Fruit fly (Drosophila melanogaster) whole organism, adult: ENCODE measurements around the gene CG10958.
A peak's percentile ranks its signal among the peaks of the same experiment; 100 is the strongest.

Experiments
- CG11617 ChIP-seq: fragments of 200-800 bp; sonication (Bioruptor generic); optimal IDR thresholded peaks from 2 replicates; lab custom pipeline; 2017; ENCODE audit warnings: mild to moderate bottlenecking, missing biosample characterization, missing genetic modification reagents, missing genetic modification characterization
- CG12768 ChIP-seq: fragments of 200-800 bp; sonication (Bioruptor generic); optimal IDR thresholded peaks from 2 replicates; lab custom pipeline; 2017; ENCODE audit warnings: missing biosample characterization, missing genetic modification characterization, mild to moderate bottlenecking, moderate library complexity, missing genetic modification reagents
- CG14711 ChIP-seq: fragments of 200-800 bp; sonication (Bioruptor generic); optimal IDR thresholded peaks from 2 replicates; lab custom pipeline; 2018; ENCODE audit warnings: missing biosample characterization, mild to moderate bottlenecking, missing genetic modification characterization, moderate library complexity
- CG1620 ChIP-seq: fragments of 200-800 bp; sonication (Bioruptor generic); optimal IDR thresholded peaks from 2 replicates; lab custom pipeline; 2016; ENCODE audit warnings: missing biosample characterization, missing genetic modification characterization
- CG33017 ChIP-seq: fragments of 200-800 bp; sonication (Bioruptor generic); optimal IDR thresholded peaks from 2 replicates; lab custom pipeline; 2018; ENCODE audit warnings: missing biosample characterization, mild to moderate bottlenecking, missing genetic modification characterization, moderate library complexity
- CG5204 ChIP-seq: fragments of 200-800 bp; sonication (Bioruptor generic); optimal IDR thresholded peaks from 2 replicates; lab custom pipeline; 2016; ENCODE audit warnings: missing biosample characterization, missing genetic modification characterization
- CG7045 ChIP-seq: fragments of 200-800 bp; sonication (Bioruptor generic); optimal IDR thresholded peaks from 2 replicates; lab custom pipeline; 2017; ENCODE audit warnings: missing biosample characterization, mild to moderate bottlenecking, missing genetic modification characterization
- CG7101 ChIP-seq: fragments of 200-800 bp; sonication (Bioruptor generic); optimal IDR thresholded peaks from 2 replicates; lab custom pipeline; 2018; ENCODE audit warnings: missing biosample characterization, mild to moderate bottlenecking, missing genetic modification characterization, moderate library complexity
- Clk ChIP-seq: fragments of 200-800 bp; sonication (Bioruptor generic); optimal IDR thresholded peaks from 2 replicates; lab custom pipeline; 2017; ENCODE audit warnings: missing biosample characterization, missing genetic modification characterization
- Crg-1 ChIP-seq: fragments of 200-800 bp; sonication (Bioruptor generic); optimal IDR thresholded peaks from 2 replicates; lab custom pipeline; 2016; ENCODE audit warnings: missing biosample characterization, missing genetic modification characterization
- Hr96 ChIP-seq: fragments of 200-800 bp; sonication (Bioruptor generic); optimal IDR thresholded peaks from 2 replicates; lab custom pipeline; 2016; ENCODE audit warnings: missing biosample characterization, missing genetic modification characterization
- Mnt ChIP-seq: fragments of 200-800 bp; sonication (Bioruptor generic); optimal IDR thresholded peaks from 2 replicates; lab custom pipeline; 2016; ENCODE audit warnings: missing biosample characterization, mild to moderate bottlenecking, missing genetic modification characterization
- bab1 ChIP-seq: fragments of 200-800 bp; sonication (Bioruptor generic); optimal IDR thresholded peaks from 3 replicates; lab custom pipeline; 2019; ENCODE audit warnings: missing biosample characterization, mild to moderate bottlenecking, missing genetic modification characterization, moderate library complexity
- cic ChIP-seq: fragments of 200-800 bp; sonication (Bioruptor generic); optimal IDR thresholded peaks from 2 replicates; lab custom pipeline; 2017; ENCODE audit warnings: missing biosample characterization, mild to moderate bottlenecking, missing genetic modification characterization, moderate library complexity
- cnc ChIP-seq, 2 experiments: fragments of >200 bp; optimal IDR thresholded peaks; 2 replicates each; lab custom pipeline; 2017
- kay ChIP-seq: fragments of 200-800 bp; sonication (Bioruptor generic); peaks from one replicate; lab custom pipeline; 2016; ENCODE audit warnings: missing biosample characterization, missing genetic modification characterization, borderline replicate concordance
- ovo ChIP-seq: fragments of 200-800 bp; sonication (Bioruptor generic); optimal IDR thresholded peaks from 2 replicates; lab custom pipeline; 2016; ENCODE audit warnings: missing biosample characterization, missing genetic modification characterization
- pad ChIP-seq: fragments of 200-800 bp; sonication (Bioruptor generic); optimal IDR thresholded peaks from 3 replicates; lab custom pipeline; 2017; ENCODE audit warnings: missing biosample characterization, missing genetic modification characterization, mild to moderate bottlenecking, moderate library complexity, missing genetic modification reagents
- tj ChIP-seq: fragments of 200-800 bp; sonication (Bioruptor generic); optimal IDR thresholded peaks from 3 replicates; lab custom pipeline; 2017; ENCODE audit warnings: missing biosample characterization, mild to moderate bottlenecking, missing genetic modification characterization, moderate library complexity
- toe ChIP-seq: fragments of 200-800 bp; sonication (Bioruptor generic); optimal IDR thresholded peaks from 2 replicates; lab custom pipeline; 2016; ENCODE audit warnings: missing biosample characterization, missing genetic modification characterization

CG10958 gene

dm6 chrX:8114476-8115342 lies 17.4 kb upstream of the CG10958 start:
- peak; percentile 60 for TF ChIP-seq CG7045 (GFP tag; lab: Kevin White, UChicago)
- peak; percentile 62 for TF ChIP-seq CG33017 (tag; lab: Kevin White, UChicago)
- TF ChIP-seq cic (GFP tag; lab: Kevin White, UChicago) = no peak
- TF ChIP-seq CG11617 (GFP tag; lab: Kevin White, UChicago) = peak; percentile 64
- peak; percentile 57 for TF ChIP-seq bab1 (GFP tag; lab: Kevin White, UChicago)
- no peak for TF ChIP-seq kay (GFP tag; lab: Kevin White, UChicago)
- TF ChIP-seq toe (GFP tag; lab: Kevin White, UChicago) = peak; percentile 45
- peak; percentile 80 for TF ChIP-seq CG7101
- peak; percentile 73 for TF ChIP-seq tj (GFP tag; lab: Kevin White, UChicago)
- peak; percentile 1 for TF ChIP-seq ovo (GFP tag; lab: Kevin White, UChicago)
- peak; percentile 21 for TF ChIP-seq CG1620 (GFP tag; lab: Kevin White, UChicago)
- peak; percentile 62 for TF ChIP-seq CG12768 (GFP tag; lab: Kevin White, UChicago)
- peak; percentile 46 for TF ChIP-seq Mnt
- TF ChIP-seq pad (GFP tag; lab: Kevin White, UChicago) = peak; percentile 20
- TF ChIP-seq Crg-1 = no peak
- peak; percentile 25 for TF ChIP-seq Clk (GFP tag; lab: Kevin White, UChicago)
- TF ChIP-seq Hr96 = no peak
- TF ChIP-seq cnc (optimal IDR thresholded peaks at IDR 0.05; lab: Kevin White, UChicago) = no peak
- peak; percentile 62 for TF ChIP-seq CG14711 (tag; lab: Kevin White, UChicago)
- peak; percentile 70 for TF ChIP-seq CG5204 (GFP tag; lab: Kevin White, UChicago)

dm6 chrX:8115343-8115676 lies 16.8 kb upstream of the CG10958 start:
- TF ChIP-seq tj (GFP tag; lab: Kevin White, UChicago) = no peak
- no peak for TF ChIP-seq CG14711 (tag; lab: Kevin White, UChicago)
- peak; percentile 2 for TF ChIP-seq ovo (GFP tag; lab: Kevin White, UChicago)
- TF ChIP-seq Mnt = no peak
- peak; percentile 37 for TF ChIP-seq pad (GFP tag; lab: Kevin White, UChicago)

dm6 chrX:8115717-8116311 lies 16.3 kb upstream of the CG10958 start, which contains the start of gene Gclc:
Gclc (minus strand) TSS chrX:8116147.
- TF ChIP-seq Mnt (peak; percentile 96), tj (GFP tag; lab: Kevin White, UChicago) (peak; percentile 11), Hr96 (no peak), CG33017 (tag; lab: Kevin White, UChicago) (no peak), cic (GFP tag; lab: Kevin White, UChicago) (peak; percentile 21), cnc (optimal IDR thresholded peaks at IDR 0.05; lab: Kevin White, UChicago) (no peak), CG11617 (GFP tag; lab: Kevin White, UChicago) (peak; percentile 21), CG1620 (GFP tag; lab: Kevin White, UChicago) (no peak), CG14711 (tag; lab: Kevin White, UChicago) (no peak)

DNA sequence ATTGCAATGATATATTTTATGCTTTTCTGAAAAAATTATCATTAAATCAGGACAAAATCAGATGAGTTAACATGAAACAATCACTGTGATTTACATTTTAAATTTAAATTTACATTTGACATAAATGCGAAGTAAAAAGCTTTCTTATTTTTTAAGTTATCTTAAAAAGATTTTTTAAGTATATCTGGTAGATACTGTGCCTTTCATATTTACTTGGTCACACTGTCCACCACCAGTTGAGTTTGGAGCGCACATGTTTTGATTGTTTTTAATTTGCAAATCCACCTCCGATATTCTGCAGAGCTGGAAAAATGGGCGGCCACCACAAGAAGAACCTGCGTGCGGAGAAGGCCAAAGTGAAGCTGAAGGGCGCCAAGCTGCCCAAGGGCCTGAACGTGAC lies 15.3 kb upstream of the CG10958 start, which contains the start of gene CG1575:
CG1575 (plus strand) TSS at position 200 of the 400 bp plus-strand sequence.
- TF ChIP-seq CG1620 (GFP tag; lab: Kevin White, UChicago) (no peak), ovo (GFP tag; lab: Kevin White, UChicago) (no peak), Mnt (peak; percentile 84), bab1 (GFP tag; lab: Kevin White, UChicago) (no peak), CG14711 (tag; lab: Kevin White, UChicago) (no peak)

- no peak for TF ChIP-seq CG14711 (tag; lab: Kevin White, UChicago)
- TF ChIP-seq bab1 (GFP tag; lab: Kevin White, UChicago) = peak; percentile 57
- peak; percentile 100 for TF ChIP-seq Mnt
Measured at dm6 chrX:8120939-8121338, 11.1 kb upstream of the CG10958 start, which contains the start of gene CG2260. CG2260 (minus strand) TSS chrX:8121147.

DNA sequence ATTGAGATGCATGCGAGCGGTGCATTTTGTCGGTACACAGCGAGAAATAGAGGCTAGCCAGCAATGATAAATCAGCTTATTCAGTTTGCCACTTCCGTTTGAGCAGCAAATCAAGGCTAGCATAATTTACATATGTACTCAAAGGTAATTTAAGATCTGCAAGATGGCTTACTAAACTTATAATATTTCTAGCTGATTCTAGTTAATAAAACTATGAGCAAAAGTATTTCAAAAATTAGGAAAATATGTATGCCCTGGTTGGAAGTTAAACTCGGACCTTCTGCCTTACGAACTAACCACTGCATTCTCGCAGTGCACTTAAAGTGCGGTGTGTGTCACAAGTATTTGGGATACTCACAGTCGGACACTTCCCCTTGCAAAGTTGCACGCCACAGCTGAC lies 9.3 kb upstream of the CG10958 start:
- TF ChIP-seq kay (GFP tag; lab: Kevin White, UChicago) = no peak
- no peak for TF ChIP-seq CG5204 (GFP tag; lab: Kevin White, UChicago)
- no peak for TF ChIP-seq ovo (GFP tag; lab: Kevin White, UChicago)
- no peak for TF ChIP-seq pad (GFP tag; lab: Kevin White, UChicago)
- no peak for TF ChIP-seq cic (GFP tag; lab: Kevin White, UChicago)
- no peak for TF ChIP-seq CG7045 (GFP tag; lab: Kevin White, UChicago)
- TF ChIP-seq bab1 (GFP tag; lab: Kevin White, UChicago) = no peak
- no peak for TF ChIP-seq cnc (optimal IDR thresholded peaks at IDR 0.05; lab: Kevin White, UChicago)
- TF ChIP-seq CG11617 (GFP tag; lab: Kevin White, UChicago) = no peak
- no peak for TF ChIP-seq CG1620 (GFP tag; lab: Kevin White, UChicago)
- TF ChIP-seq Clk (GFP tag; lab: Kevin White, UChicago) = no peak
- TF ChIP-seq Mnt = no peak
- no peak for TF ChIP-seq CG12768 (GFP tag; lab: Kevin White, UChicago)
- no peak for TF ChIP-seq CG7101
- TF ChIP-seq CG14711 (tag; lab: Kevin White, UChicago) = no peak
- TF ChIP-seq Crg-1 = no peak
- no peak for TF ChIP-seq toe (GFP tag; lab: Kevin White, UChicago)
- TF ChIP-seq CG33017 (tag; lab: Kevin White, UChicago) = no peak
- no peak for TF ChIP-seq Hr96
- no peak for TF ChIP-seq tj (GFP tag; lab: Kevin White, UChicago)
